Fruit fly (Drosophila melanogaster) whole organism: ENCODE measurements around the gene CG14627.

Experiments
- CG8478 ChIP-seq: fragments of >200 bp; optimal IDR thresholded peaks from 2 replicates; lab custom pipeline; 2018; ENCODE audit warnings: inconsistent platforms
- EcR ChIP-seq, 2 experiments: fragments of >200 bp; optimal IDR thresholded peaks; 2 replicates each; lab custom pipeline; 2017; ENCODE audit warnings: missing biosample characterization in 2 of 2, missing genetic modification characterization in 2 of 2, missing genetic modification reagents in 2 of 2
- psq ChIP-seq: fragments of >200 bp; optimal IDR thresholded peaks from 2 replicates; lab custom pipeline; 2017
- usp ChIP-seq: fragments of >200 bp; optimal IDR thresholded peaks from 2 replicates; lab custom pipeline; 2017; ENCODE audit warnings: missing biosample characterization, missing genetic modification characterization, mixed read lengths

- TF ChIP-seq CG8478 (no peak), psq (lab: Kevin White, UChicago) (no peak), usp (GFP tag; lab: Kevin White, UChicago) (no peak), EcR (GFP tag; optimal IDR thresholded peaks at IDR 0.05; lab: Kevin White, UChicago) (no peak)
These were observed 17.8 kb downstream of the CG14627 start, which contains the start of gene CG14625 for dm6 chrX:1199246-1199645.
